Fruit fly (Drosophila melanogaster): ENCODE results near the gene CG31269.
A peak's percentile ranks its signal among the peaks of the same experiment; 100 is the strongest.

The CG31269 gene

DNA sequence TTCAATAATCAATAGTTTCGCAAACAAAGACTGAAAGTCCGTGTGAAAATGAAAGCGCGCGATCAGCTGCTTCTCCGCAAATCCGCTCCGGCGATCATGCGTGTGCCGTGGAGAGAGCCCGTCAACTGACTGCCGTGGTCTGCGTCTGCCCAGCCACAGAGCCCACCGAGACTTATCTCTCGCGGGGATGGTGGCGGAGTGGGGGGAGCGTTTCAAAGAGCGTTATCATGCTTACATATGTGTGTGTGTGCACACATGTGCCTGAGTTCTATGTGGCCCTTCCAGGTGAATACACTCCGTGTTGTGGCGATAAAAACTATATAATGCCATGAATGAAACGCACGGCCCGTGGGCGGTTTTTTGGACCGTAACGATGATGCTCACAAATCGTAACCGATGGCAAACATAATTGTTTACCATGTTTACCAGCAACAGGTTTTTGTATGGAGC is 48.9 kb upstream of the CG31269 start (continued):
- peak; percentile 39 for TF ChIP-seq kni (GFP tag; optimal IDR thresholded peaks at IDR 0.05)
- peak; percentile 88 for TF ChIP-seq Med (GFP tag)
- TF ChIP-seq Doc3 (GFP tag; IDR thresholded peaks at IDR 0.05; ENCODE audit: partially characterized antibody) = 0 out of 3 replicates have a peak, but pooled peaks have one; percentile 17
- TF ChIP-seq CG12299 (tag; optimal IDR thresholded peaks at IDR 0.05) = no peak
- no peak for TF ChIP-seq CG12391 (tag; optimal IDR thresholded peaks at IDR 0.05)
- no peak for TF ChIP-seq CG31388 (GFP tag; optimal IDR thresholded peaks at IDR 0.05)
- TF ChIP-seq Ada2b (GFP tag; IDR thresholded peaks at IDR 0.05) = no peak
- 0 out of 2 replicates have a peak, but pooled peaks have one; percentile 29 for TF ChIP-seq bbx (GFP tag; IDR thresholded peaks at IDR 0.05; ENCODE audit: partially characterized antibody)
- peak; percentile 64 for TF ChIP-seq Jarid2 (GFP tag; optimal IDR thresholded peaks at IDR 0.05)
- peak; percentile 34 for TF ChIP-seq CG17912 (GFP tag; optimal IDR thresholded peaks at IDR 0.05)
- peak; percentile 5 for TF ChIP-seq ERR (GFP tag; optimal IDR thresholded peaks at IDR 0.05)
- TF ChIP-seq CG12942 (GFP tag; optimal IDR thresholded peaks at IDR 0.05) = no peak
- TF ChIP-seq CG6175 (GFP tag; IDR thresholded peaks at IDR 0.05) = peak; percentile 70; the same call in 1 of the 3 replicates
- TF ChIP-seq Myb (GFP tag; optimal IDR thresholded peaks at IDR 0.05) = no peak
- peak; percentile 17 for TF ChIP-seq CG3163 (GFP tag; optimal IDR thresholded peaks at IDR 0.05)
- TF ChIP-seq pros (GFP tag; optimal IDR thresholded peaks at IDR 0.05) = peak; percentile 20
- TF ChIP-seq Gug (GFP tag; IDR thresholded peaks at IDR 0.05) = no peak
- TF ChIP-seq CG3281 (GFP tag; optimal IDR thresholded peaks at IDR 0.05) = peak; percentile 17
- TF ChIP-seq hth (optimal IDR thresholded peaks at IDR 0.05) = no peak
- no peak for TF ChIP-seq CG16863 (GFP tag; optimal IDR thresholded peaks at IDR 0.05)
- peak; percentile 51 for TF ChIP-seq HLHmδ (GFP tag; optimal IDR thresholded peaks at IDR 0.05)
- peak; percentile 60 for TF ChIP-seq CG12769 (tag; optimal IDR thresholded peaks at IDR 0.05)
- TF ChIP-seq CG16779 (GFP tag; IDR thresholded peaks at IDR 0.05) = no peak
- 0 out of 3 replicates have a peak, but pooled peaks have one; percentile 49 for TF ChIP-seq CG11456 (GFP tag; IDR thresholded peaks at IDR 0.05)
- TF ChIP-seq fd96Cb (tag; optimal IDR thresholded peaks at IDR 0.05) = no peak
- peak; percentile 78 for TF ChIP-seq CG7987 (GFP tag; optimal IDR thresholded peaks at IDR 0.05)
- TF ChIP-seq Xrp1 (GFP tag; IDR thresholded peaks at IDR 0.05) = no peak
- TF ChIP-seq CG7928 (GFP tag; optimal IDR thresholded peaks at IDR 0.05) = no peak
- TF ChIP-seq CG10565 (GFP tag; optimal IDR thresholded peaks at IDR 0.05) = no peak
- TF ChIP-seq odd (GFP tag; optimal IDR thresholded peaks at IDR 0.05) = peak; percentile 1
- no peak for TF ChIP-seq lola (GFP tag; optimal IDR thresholded peaks at IDR 0.05)
- TF ChIP-seq CG3847 (GFP tag; IDR thresholded peaks at IDR 0.05) = no peak
- TF ChIP-seq tna (GFP tag; IDR thresholded peaks at IDR 0.05; ENCODE audit: partially characterized antibody) = peak; percentile 36; the same call in 1 of the 2 replicates
- no peak for TF ChIP-seq wdn (GFP tag; IDR thresholded peaks at IDR 0.05)
- no peak for TF ChIP-seq CG12155 (GFP tag; optimal IDR thresholded peaks at IDR 0.05)
- TF ChIP-seq unc-4 (GFP tag; IDR thresholded peaks at IDR 0.05; ENCODE audit: partially characterized antibody) = peak; percentile 20; the same call in 1 of the 2 replicates
- no peak for TF ChIP-seq CG14965 (GFP tag; optimal IDR thresholded peaks at IDR 0.05; ENCODE audit: borderline replicate concordance)
- TF ChIP-seq gro (GFP tag; optimal IDR thresholded peaks at IDR 0.05) = peak; percentile 54
- TF ChIP-seq salm (tag; optimal IDR thresholded peaks at IDR 0.05) = no peak
- TF ChIP-seq CG30403 (GFP tag; optimal IDR thresholded peaks at IDR 0.05) = no peak
- TF ChIP-seq CG5180 (GFP tag; optimal IDR thresholded peaks at IDR 0.05) = no peak
- no peak for TF ChIP-seq Side (GFP tag; optimal IDR thresholded peaks at IDR 0.05)
- TF ChIP-seq az2 (GFP tag; optimal IDR thresholded peaks at IDR 0.05) = no peak
- no peak for TF ChIP-seq CG17385 (GFP tag; optimal IDR thresholded peaks at IDR 0.05)
- no peak for TF ChIP-seq CG4404 (GFP tag; IDR thresholded peaks at IDR 0.05)
- peak; percentile 80 for TF ChIP-seq CG34376 (GFP tag; optimal IDR thresholded peaks at IDR 0.05)
- TF ChIP-seq sima (GFP tag; optimal IDR thresholded peaks at IDR 0.05) = no peak
- TF ChIP-seq Fer3 (tag; optimal IDR thresholded peaks at IDR 0.05) = peak; percentile 8
- TF ChIP-seq eyg (GFP tag; optimal IDR thresholded peaks at IDR 0.05) = no peak
- TF ChIP-seq ftz-f1 (GFP tag; optimal IDR thresholded peaks at IDR 0.05) = peak; percentile 63

All from whole organism, embryonic.